Worm (Caenorhabditis elegans): ENCODE measurements around the gene lsy-2.

ce11 chrX:2051602-2052001, 37.9 kb upstream of the lsy-2 start, which contains the start of gene Y102A11A.1:
- TF ChIP-seq him-1 (tag; optimal IDR thresholded peaks at IDR 0.05) (no peak), W03F9.2 (tag; optimal IDR thresholded peaks at IDR 0.05) (no peak), dao-5 (tag; optimal IDR thresholded peaks at IDR 0.05) (no peak)
